Worm (Caenorhabditis elegans) whole organism, mixed stage, embryonic: Measurements from ENCODE around the gene C07A9.13.
"Not testable (repeated sequence)": the region's sequence is repeated elsewhere in the genome, so short reads cannot be mapped to it uniquely, and the experiment has no call there.

Source experiments
- M03D4.4 ChIP-seq: sonication (generic microtip); optimal IDR thresholded peaks from 2 replicates; lab custom pipeline; 2017; ENCODE audit warnings: mild to moderate bottlenecking, missing genetic modification characterization, missing compliant biosample characterization
- bed-3 ChIP-seq: fragments of 200-800 bp; sonication (Bioruptor generic); optimal IDR thresholded peaks from 3 replicates; lab custom pipeline; 2018; ENCODE audit warnings: mild to moderate bottlenecking, missing genetic modification characterization, moderate library complexity, missing compliant biosample characterization
- blmp-1 ChIP-seq: fragments of 150-350 bp; optimal IDR thresholded peaks from 2 replicates; lab custom pipeline; 2014; ENCODE audit warnings: missing biosample characterization, missing genetic modification characterization
- ceh-39 ChIP-seq: fragments of 150-350 bp; optimal IDR thresholded peaks from 2 replicates; lab custom pipeline; 2014; ENCODE audit warnings: missing biosample characterization, missing genetic modification characterization
- ces-1 ChIP-seq: fragments of 150-350 bp; optimal IDR thresholded peaks from 2 replicates; lab custom pipeline; 2014; ENCODE audit warnings: missing biosample characterization, missing genetic modification reagents, missing genetic modification characterization
- cnd-1 ChIP-seq: fragments of 200-800 bp; sonication (Bioruptor generic); optimal IDR thresholded peaks from 2 replicates; lab custom pipeline; 2018; ENCODE audit warnings: mild to moderate bottlenecking, missing genetic modification characterization, missing compliant biosample characterization
- elt-1 ChIP-seq: sonication (generic microtip); optimal IDR thresholded peaks from 2 replicates; lab custom pipeline; 2017; ENCODE audit warnings: missing genetic modification characterization, mild to moderate bottlenecking, missing compliant biosample characterization, antibody characterized with exemption, moderate library complexity, borderline replicate concordance; ENCODE audit not compliant: insufficient read depth
- elt-3 ChIP-seq: fragments of 150-350 bp; optimal IDR thresholded peaks from 2 replicates; lab custom pipeline; 2014; ENCODE audit warnings: missing biosample characterization, missing genetic modification characterization
- flh-1 ChIP-seq: fragments of 200-800 bp; sonication (Bioruptor generic); optimal IDR thresholded peaks from 2 replicates; lab custom pipeline; 2018; ENCODE audit warnings: mild to moderate bottlenecking, missing genetic modification characterization, moderate library complexity, missing compliant biosample characterization
- ham-2 ChIP-seq: fragments of 200-800 bp; sonication (Bioruptor generic); optimal IDR thresholded peaks from 2 replicates; lab custom pipeline; 2018; ENCODE audit warnings: mild to moderate bottlenecking, missing genetic modification characterization, missing compliant biosample characterization
- hlh-1 ChIP-seq: fragments of 150-350 bp; optimal IDR thresholded peaks from 2 replicates; lab custom pipeline; 2014; ENCODE audit warnings: missing biosample characterization, missing genetic modification reagents, missing genetic modification characterization
- lin-13 ChIP-seq: fragments of 150-350 bp; optimal IDR thresholded peaks from 2 replicates; lab custom pipeline; 2014; ENCODE audit warnings: missing biosample characterization, missing genetic modification characterization
- lin-32 ChIP-seq: fragments of 200-800 bp; sonication (Bioruptor generic); optimal IDR thresholded peaks from 2 replicates; lab custom pipeline; 2018; ENCODE audit warnings: mild to moderate bottlenecking, missing genetic modification characterization, missing compliant biosample characterization
- lsy-2 ChIP-seq: fragments of 150-350 bp; optimal IDR thresholded peaks from 2 replicates; lab custom pipeline; 2014; ENCODE audit warnings: missing biosample characterization, missing genetic modification characterization
- mab-5 ChIP-seq: fragments of 150-350 bp; optimal IDR thresholded peaks from 2 replicates; lab custom pipeline; 2014; ENCODE audit warnings: missing biosample characterization, missing genetic modification characterization
- mep-1 ChIP-seq: fragments of 150-350 bp; optimal IDR thresholded peaks from 2 replicates; lab custom pipeline; 2017; ENCODE audit warnings: missing biosample characterization, missing genetic modification reagents, missing genetic modification characterization, inconsistent platforms
- mls-2 ChIP-seq: sonication (generic microtip); optimal IDR thresholded peaks from 2 replicates; lab custom pipeline; 2016; ENCODE audit warnings: mild to moderate bottlenecking, missing genetic modification characterization, moderate library complexity, missing compliant biosample characterization
- nhr-2 ChIP-seq: fragments of 150-350 bp; optimal IDR thresholded peaks from 2 replicates; lab custom pipeline; 2014; ENCODE audit warnings: missing biosample characterization, missing genetic modification characterization
- nhr-237 ChIP-seq: fragments of 150-350 bp; optimal IDR thresholded peaks from 2 replicates; lab custom pipeline; 2014; ENCODE audit warnings: missing biosample characterization, missing genetic modification characterization
- nhr-28 ChIP-seq: fragments of 150-350 bp; optimal IDR thresholded peaks from 2 replicates; lab custom pipeline; 2014; ENCODE audit warnings: missing biosample characterization, missing genetic modification characterization
- nhr-76 ChIP-seq: sonication (generic microtip); optimal IDR thresholded peaks from 2 replicates; lab custom pipeline; 2017; ENCODE audit warnings: missing biosample characterization, missing genetic modification characterization
- pha-4 ChIP-seq: fragments of 150-350 bp; optimal IDR thresholded peaks from 2 replicates; lab custom pipeline; 2018; ENCODE audit warnings: missing biosample characterization, missing genetic modification reagents, missing genetic modification characterization
- sem-2 ChIP-seq: fragments of 200-800 bp; sonication (Bioruptor generic); optimal IDR thresholded peaks from 2 replicates; lab custom pipeline; 2018; ENCODE audit warnings: mild to moderate bottlenecking, missing genetic modification characterization, missing compliant biosample characterization
- snpc-4 ChIP-seq: fragments of 150-350 bp; optimal IDR thresholded peaks from 2 replicates; lab custom pipeline; 2014; ENCODE audit warnings: missing biosample characterization, missing genetic modification characterization
- tbx-8 ChIP-seq: fragments of 200-800 bp; sonication (Bioruptor generic); optimal IDR thresholded peaks from 2 replicates; lab custom pipeline; 2018; ENCODE audit warnings: mild to moderate bottlenecking, missing genetic modification characterization, moderate library complexity, missing compliant biosample characterization
- unc-120 ChIP-seq: sonication (generic microtip); optimal IDR thresholded peaks from 2 replicates; lab custom pipeline; 2017; ENCODE audit warnings: missing genetic modification characterization, missing compliant biosample characterization; ENCODE audit not compliant: poor library complexity, severe bottlenecking
- unc-62 ChIP-seq: fragments of 150-350 bp; optimal IDR thresholded peaks from 2 replicates; lab custom pipeline; 2014; ENCODE audit warnings: missing biosample characterization, missing genetic modification reagents, missing genetic modification characterization
- zip-8 ChIP-seq: fragments of 150-350 bp; optimal IDR thresholded peaks from 2 replicates; lab custom pipeline; 2014; ENCODE audit warnings: missing biosample characterization, missing genetic modification characterization
- ztf-11 ChIP-seq: fragments of 150-350 bp; optimal IDR thresholded peaks from 2 replicates; lab custom pipeline; 2014; ENCODE audit warnings: missing biosample characterization, missing genetic modification characterization

The C07A9.13 gene

ce11 chrIII:9681206-9681605 is at the start of gene C07A9.13:
Gene C07A9.13, minus strand, starts transcription at chrIII:9681306.
- not testable (repeated sequence) for TF ChIP-seq unc-120, lsy-2, nhr-28 (tag; lab: Kevin White, UChicago)

- TF ChIP-seq snpc-4 (no peak), blmp-1 (tag; lab: Kevin White, UChicago) (no peak), unc-62 (GFP tag; lab: Kevin White, UChicago) (no peak), mls-2 (tag; lab: Kevin White, UChicago) (no peak), lin-32 (GFP tag; lab: Kevin White, UChicago) (no peak), nhr-28 (tag; lab: Kevin White, UChicago) (no peak), cnd-1 (tag; lab: Kevin White, UChicago) (no peak), ztf-11 (tag; lab: Kevin White, UChicago) (no peak), ces-1 (GFP tag; lab: Kevin White, UChicago) (no peak), nhr-237 (tag; lab: Kevin White, UChicago) (no peak), sem-2 (no peak), unc-120 (tag; lab: Kevin White, UChicago) (no peak), bed-3 (GFP tag; lab: Kevin White, UChicago) (no peak), elt-3 (tag; lab: Kevin White, UChicago) (no peak)
- TF ChIP-seq, all 35 proteins: peak for 0
These were observed 49.3 kb upstream of the C07A9.13 start for ce11 chrIII:9730407-9730806.

- no peak for TF ChIP-seq unc-62 (GFP tag; lab: Kevin White, UChicago)
- no peak for TF ChIP-seq unc-120 (tag; lab: Kevin White, UChicago)
- TF ChIP-seq zip-8 (tag; lab: Kevin White, UChicago): no peak
- no peak for TF ChIP-seq elt-3 (tag; lab: Kevin White, UChicago)
- TF ChIP-seq sem-2: no peak
- no peak for TF ChIP-seq flh-1 (GFP tag; lab: Kevin White, UChicago)
- no peak for TF ChIP-seq M03D4.4 (tag; lab: Kevin White, UChicago)
- TF ChIP-seq nhr-237 (tag; lab: Kevin White, UChicago): no peak
- no peak for TF ChIP-seq nhr-28 (tag; lab: Kevin White, UChicago)
- no peak for TF ChIP-seq hlh-1
- TF ChIP-seq ham-2 (GFP tag; lab: Kevin White, UChicago): no peak
- no peak for TF ChIP-seq pha-4 (tag; lab: Kevin White, UChicago)
- TF ChIP-seq ceh-39 (tag; lab: Kevin White, UChicago): no peak
- TF ChIP-seq cnd-1 (tag; lab: Kevin White, UChicago): no peak
- no peak for TF ChIP-seq mep-1 (tag; lab: Kevin White, UChicago)
- TF ChIP-seq, all 35 proteins: peak for 0
These were observed 46.3 kb upstream of the C07A9.13 start, which contains the start of gene C07A9.12 for ce11 chrIII:9727439-9727838. Gene C07A9.12, minus strand, starts transcription at chrIII:9727539.

- no peak for TF ChIP-seq ceh-39 (tag; lab: Kevin White, UChicago)
- TF ChIP-seq pha-4 (tag; lab: Kevin White, UChicago): no peak
- TF ChIP-seq unc-62 (GFP tag; lab: Kevin White, UChicago): no peak
- TF ChIP-seq sem-2: no peak
- TF ChIP-seq hlh-1: no peak
- TF ChIP-seq elt-1 (tag; lab: Kevin White, UChicago): no peak
- no peak for TF ChIP-seq lin-32 (GFP tag; lab: Kevin White, UChicago)
- TF ChIP-seq nhr-28 (tag; lab: Kevin White, UChicago): no peak
- no peak for TF ChIP-seq tbx-8 (GFP tag; lab: Kevin White, UChicago)
- no peak for TF ChIP-seq ham-2 (GFP tag; lab: Kevin White, UChicago)
- no peak for TF ChIP-seq ztf-11 (tag; lab: Kevin White, UChicago)
- no peak for TF ChIP-seq nhr-76 (tag; lab: Kevin White, UChicago)
- no peak for TF ChIP-seq mab-5
- no peak for TF ChIP-seq snpc-4
- no peak for TF ChIP-seq mep-1 (tag; lab: Kevin White, UChicago)
- no peak for TF ChIP-seq nhr-2
- TF ChIP-seq elt-3 (tag; lab: Kevin White, UChicago): no peak
- TF ChIP-seq bed-3 (GFP tag; lab: Kevin White, UChicago): no peak
These were observed 44.0 kb upstream of the C07A9.13 start, which contains the start of gene clec-162 for ce11 chrIII:9725114-9725513. Gene clec-162, minus strand, starts transcription at chrIII:9725214.

- TF ChIP-seq sem-2 (no peak), zip-8 (tag; lab: Kevin White, UChicago) (no peak), hlh-1 (no peak), nhr-76 (tag; lab: Kevin White, UChicago) (no peak), pha-4 (tag; lab: Kevin White, UChicago) (no peak), ham-2 (GFP tag; lab: Kevin White, UChicago) (no peak), unc-62 (GFP tag; lab: Kevin White, UChicago) (no peak), ces-1 (GFP tag; lab: Kevin White, UChicago) (no peak), lin-13 (no peak)
These were observed 40.9 kb upstream of the C07A9.13 start for ce11 chrIII:9721991-9722390.
